Worm (Caenorhabditis elegans) whole organism, L2 larva: ENCODE results near the gene dmsr-14.

Source experiments
- aly-2 ChIP-seq: fragments of 150-350 bp; optimal IDR thresholded peaks from 2 replicates; lab custom pipeline; 2014; ENCODE audit warnings: missing biosample characterization, missing genetic modification characterization
- fos-1 ChIP-seq: fragments of 150-350 bp; optimal IDR thresholded peaks from 2 replicates; lab custom pipeline; 2014; ENCODE audit warnings: missing biosample characterization, missing genetic modification characterization
- lsy-2 ChIP-seq, 2 experiments: fragments of 150-350 bp in 1 of 2; sonication (generic microtip) in 1 of 2; optimal IDR thresholded peaks; 2 replicates each; lab custom pipeline; 2014 to 2017; ENCODE audit warnings: missing biosample characterization in 2 of 2, missing genetic modification characterization in 2 of 2
- nhr-129 ChIP-seq: fragments of 150-350 bp; optimal IDR thresholded peaks from 2 replicates; lab custom pipeline; 2014; ENCODE audit warnings: missing biosample characterization, missing genetic modification characterization
- nhr-237 ChIP-seq: fragments of 150-350 bp; optimal IDR thresholded peaks from 2 replicates; lab custom pipeline; 2014; ENCODE audit warnings: missing biosample characterization, missing genetic modification characterization
- sem-4 ChIP-seq: fragments of 150-350 bp; optimal IDR thresholded peaks from 2 replicates; lab custom pipeline; 2014; ENCODE audit warnings: missing biosample characterization, missing genetic modification reagents, missing genetic modification characterization
- snpc-4 ChIP-seq: fragments of 150-350 bp; optimal IDR thresholded peaks from 2 replicates; lab custom pipeline; 2014; ENCODE audit warnings: missing biosample characterization, missing genetic modification characterization
- unc-62 ChIP-seq: fragments of 150-350 bp; optimal IDR thresholded peaks from 2 replicates; lab custom pipeline; 2014; ENCODE audit warnings: missing biosample characterization, missing genetic modification reagents, missing genetic modification characterization
- zag-1 ChIP-seq: fragments of 150-350 bp; optimal IDR thresholded peaks from 2 replicates; lab custom pipeline; 2014; ENCODE audit warnings: missing biosample characterization, missing genetic modification characterization

DNA sequence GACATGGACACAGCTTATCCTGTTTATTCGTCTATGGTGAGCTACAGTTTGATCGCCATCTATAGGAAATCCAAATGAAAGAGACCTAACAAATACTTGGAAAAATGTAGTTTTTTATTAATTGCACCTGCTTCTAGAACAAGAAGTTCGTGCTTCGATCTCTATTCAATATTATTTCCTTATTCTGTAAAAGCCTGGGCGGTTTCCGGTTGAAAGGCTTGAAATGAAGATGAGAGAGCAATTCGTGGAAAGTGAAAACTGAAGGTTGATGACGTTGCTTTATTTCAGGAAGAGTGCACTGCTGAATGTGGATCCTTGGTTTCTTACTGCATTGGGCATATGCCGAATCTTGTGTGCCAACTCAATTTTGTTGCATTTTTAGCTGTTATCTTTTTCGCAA is 36.4 kb downstream of the dmsr-14 start:
- TF ChIP-seq snpc-4 (tag; lab: Kevin White, UChicago) (no peak), sem-4 (no peak), unc-62 (no peak), nhr-237 (no peak), fos-1 (tag; lab: Kevin White, UChicago) (no peak), zag-1 (tag; lab: Kevin White, UChicago) (no peak), nhr-129 (tag; lab: Kevin White, UChicago) (no peak), aly-2 (tag; lab: Kevin White, UChicago) (no peak), lsy-2 (tag; optimal IDR thresholded peaks at IDR 0.05; lab: Kevin White, UChicago) (no peak)
